Fruit fly (Drosophila melanogaster) whole organism, embryonic: ENCODE data around the gene CG7530.
A peak's percentile ranks its signal among the peaks of the same experiment; 100 is the strongest.

Experiments used
- B-H2 ChIP-seq: fragments of 200-800 bp; sonication (Bioruptor generic); optimal IDR thresholded peaks from 2 replicates; lab custom pipeline; 2018; ENCODE audit warnings: missing biosample characterization, mild to moderate bottlenecking, missing genetic modification characterization
- CG10654 ChIP-seq: fragments of 200-800 bp; sonication (Bioruptor generic); optimal IDR thresholded peaks from 2 replicates; lab custom pipeline; 2016; ENCODE audit warnings: missing biosample characterization, missing genetic modification characterization
- CG11504 ChIP-seq: fragments of 200-800 bp; sonication (Bioruptor generic); optimal IDR thresholded peaks from 3 replicates; lab custom pipeline; 2019; ENCODE audit warnings: missing biosample characterization, mild to moderate bottlenecking, missing genetic modification characterization, moderate library complexity
- CG13123 ChIP-seq: fragments of 200-800 bp; sonication (Bioruptor generic); optimal IDR thresholded peaks from 2 replicates; lab custom pipeline; 2016; ENCODE audit warnings: missing biosample characterization, missing genetic modification characterization
- CG13624 ChIP-seq: fragments of 200-800 bp; sonication (Bioruptor generic); optimal IDR thresholded peaks from 2 replicates; lab custom pipeline; 2016; ENCODE audit warnings: missing biosample characterization, missing genetic modification characterization
- CG15479 ChIP-seq: fragments of 200-800 bp; sonication (Bioruptor generic); optimal IDR thresholded peaks from 3 replicates; lab custom pipeline; 2019; ENCODE audit warnings: missing biosample characterization, mild to moderate bottlenecking, missing genetic modification characterization, moderate library complexity
- CG17186 ChIP-seq: fragments of 200-800 bp; sonication (Bioruptor generic); optimal IDR thresholded peaks from 3 replicates; lab custom pipeline; 2017; ENCODE audit warnings: missing biosample characterization, missing genetic modification reagents, missing genetic modification characterization
- CG17328 ChIP-seq: fragments of 200-800 bp; sonication (Bioruptor generic); IDR thresholded peaks from 2 replicates; pipeline ENCODE4 v1.3.6; 2022; ENCODE audit warnings: missing biosample characterization, missing genetic modification characterization
- CG17361 ChIP-seq: fragments of 200-800 bp; sonication (Bioruptor generic); IDR thresholded peaks from 3 replicates; pipeline ENCODE4 v1.3.6; 2022; ENCODE audit warnings: missing biosample characterization, missing genetic modification characterization
- CG2116 ChIP-seq: fragments of 200-800 bp; sonication (Bioruptor generic); optimal IDR thresholded peaks from 3 replicates; lab custom pipeline; 2018; ENCODE audit warnings: missing biosample characterization, mild to moderate bottlenecking, missing genetic modification characterization
- CG2129 ChIP-seq: fragments of 200-800 bp; sonication (Bioruptor generic); IDR thresholded peaks from 2 replicates; pipeline ENCODE4 v1.3.6; 2022; ENCODE audit warnings: missing biosample characterization, missing genetic modification characterization; ENCODE audit not compliant: partially characterized antibody
- CG32772 ChIP-seq: fragments of 200-800 bp; sonication (Bioruptor generic); IDR thresholded peaks from 2 replicates; pipeline ENCODE4 v1.3.6; 2022; ENCODE audit warnings: missing biosample characterization, missing genetic modification characterization
- CG4282 ChIP-seq: fragments of 200-800 bp; sonication (Bioruptor generic); optimal IDR thresholded peaks from 2 replicates; lab custom pipeline; 2016; ENCODE audit warnings: missing biosample characterization, missing genetic modification characterization
- CG4854 ChIP-seq: fragments of 200-800 bp; sonication (Bioruptor generic); optimal IDR thresholded peaks from 2 replicates; lab custom pipeline; 2016; ENCODE audit warnings: missing biosample characterization, missing genetic modification characterization, inconsistent platforms
- CG5245 ChIP-seq: fragments of 200-800 bp; sonication (Bioruptor generic); optimal IDR thresholded peaks from 3 replicates; lab custom pipeline; 2016; ENCODE audit warnings: missing biosample characterization, missing genetic modification characterization
- CG6765 ChIP-seq: fragments of 200-800 bp; sonication (Bioruptor generic); optimal IDR thresholded peaks from 3 replicates; lab custom pipeline; 2017; ENCODE audit warnings: missing biosample characterization, mild to moderate bottlenecking, missing genetic modification characterization
- CG8281 ChIP-seq: fragments of 200-800 bp; sonication (Bioruptor generic); optimal IDR thresholded peaks from 2 replicates; lab custom pipeline; 2018; ENCODE audit warnings: missing biosample characterization, mild to moderate bottlenecking, missing genetic modification characterization, moderate library complexity
- CG9797 ChIP-seq: fragments of 200-800 bp; sonication (Bioruptor generic); optimal IDR thresholded peaks from 3 replicates; lab custom pipeline; 2018; ENCODE audit warnings: missing biosample characterization, mild to moderate bottlenecking, missing genetic modification characterization
- Dek ChIP-seq: fragments of 200-800 bp; sonication (Bioruptor generic); optimal IDR thresholded peaks from 3 replicates; lab custom pipeline; 2019; ENCODE audit warnings: missing biosample characterization, mild to moderate bottlenecking, missing genetic modification characterization, moderate library complexity
- Dfd ChIP-seq, 2 experiments: fragments of >200 bp; optimal IDR thresholded peaks; 2 replicates each; lab custom pipeline; 2017; ENCODE audit warnings: missing biosample characterization in 2 of 2, missing genetic modification characterization in 2 of 2
- Dll ChIP-seq: fragments of 200-800 bp; sonication (Bioruptor generic); IDR thresholded peaks from 4 replicates; pipeline ENCODE4 v1.3.6; 2022; ENCODE audit warnings: missing biosample characterization, missing genetic modification characterization; ENCODE audit not compliant: partially characterized antibody
- Ets97D ChIP-seq: fragments of 200-800 bp; sonication (Bioruptor generic); optimal IDR thresholded peaks from 3 replicates; lab custom pipeline; 2016; ENCODE audit warnings: missing biosample characterization, missing genetic modification characterization
- Fer1 ChIP-seq: fragments of 200-800 bp; sonication (Bioruptor generic); optimal IDR thresholded peaks from 2 replicates; lab custom pipeline; 2017; ENCODE audit warnings: missing biosample characterization, mild to moderate bottlenecking, missing genetic modification characterization
- HHEX ChIP-seq: fragments of 200-800 bp; sonication (Bioruptor generic); optimal IDR thresholded peaks from 3 replicates; lab custom pipeline; 2017; ENCODE audit warnings: missing biosample characterization, mild to moderate bottlenecking, missing genetic modification characterization, missing genetic modification reagents
- HLH4C ChIP-seq: fragments of 200-800 bp; sonication (Bioruptor generic); IDR thresholded peaks from 3 replicates; pipeline ENCODE4 v1.3.6; 2022; ENCODE audit warnings: missing biosample characterization, missing genetic modification characterization; ENCODE audit not compliant: partially characterized antibody
- HLHmδ ChIP-seq: fragments of 200-800 bp; sonication (Bioruptor generic); optimal IDR thresholded peaks from 2 replicates; lab custom pipeline; 2018; ENCODE audit warnings: missing biosample characterization, mild to moderate bottlenecking, missing genetic modification characterization, moderate library complexity
- Hand ChIP-seq: fragments of 200-800 bp; sonication (Bioruptor generic); optimal IDR thresholded peaks from 2 replicates; lab custom pipeline; 2017; ENCODE audit warnings: mild to moderate bottlenecking, missing biosample characterization, missing genetic modification reagents, missing genetic modification characterization
- Hr39 ChIP-seq: fragments of >200 bp; optimal IDR thresholded peaks from 2 replicates; lab custom pipeline; 2017
- Hr51 ChIP-seq, 2 experiments: fragments of 200-800 bp; sonication (Bioruptor generic); optimal IDR thresholded peaks; 2 replicates in 1 of 2; 3 replicates in 1 of 2; lab custom pipeline; 2016 to 2018; ENCODE audit warnings: missing biosample characterization in 2 of 2, missing genetic modification characterization in 2 of 2, mild to moderate bottlenecking in 1 of 2, moderate library complexity in 1 of 2
- Lim3 ChIP-seq: fragments of 200-800 bp; sonication (Bioruptor generic); IDR thresholded peaks from 2 replicates; pipeline ENCODE4 v1.3.6; 2022; ENCODE audit warnings: missing biosample characterization, missing genetic modification characterization
- MESR4 ChIP-seq: fragments of 200-800 bp; sonication (Bioruptor generic); optimal IDR thresholded peaks from 2 replicates; lab custom pipeline; 2018; ENCODE audit warnings: missing biosample characterization, mild to moderate bottlenecking, missing genetic modification characterization, moderate library complexity
- Med ChIP-seq: fragments of 200-800 bp; sonication (Bioruptor generic); peaks from one replicate; lab custom pipeline; 2016; ENCODE audit warnings: missing biosample characterization, missing genetic modification characterization, mild to moderate bottlenecking, inconsistent platforms, moderate library complexity
- Mrtf ChIP-seq: fragments of 200-800 bp; sonication (Bioruptor generic); IDR thresholded peaks from 3 replicates; pipeline ENCODE4 v1.3.6; 2022; ENCODE audit warnings: missing biosample characterization, missing genetic modification characterization
- Opbp ChIP-seq: fragments of 200-800 bp; sonication (Bioruptor generic); IDR thresholded peaks from 3 replicates; pipeline ENCODE4 v1.3.6; 2022; ENCODE audit warnings: missing biosample characterization, missing genetic modification characterization; ENCODE audit not compliant: partially characterized antibody
- cg ChIP-seq: fragments of 200-800 bp; sonication (Bioruptor generic); optimal IDR thresholded peaks from 3 replicates; lab custom pipeline; 2019; ENCODE audit warnings: missing biosample characterization, mild to moderate bottlenecking, missing genetic modification characterization, moderate library complexity
- ci ChIP-seq: fragments of 200-800 bp; sonication (Bioruptor generic); IDR thresholded peaks from 3 replicates; pipeline ENCODE4 v1.3.6; 2022; ENCODE audit warnings: missing biosample characterization, missing genetic modification characterization
- cwo ChIP-seq: fragments of 200-800 bp; sonication (Bioruptor generic); optimal IDR thresholded peaks from 3 replicates; lab custom pipeline; 2017; ENCODE audit warnings: missing biosample characterization, missing genetic modification characterization, mild to moderate bottlenecking, moderate library complexity, missing genetic modification reagents
- da ChIP-seq: fragments of 200-800 bp; sonication (Bioruptor generic); optimal IDR thresholded peaks from 2 replicates; lab custom pipeline; 2016; ENCODE audit warnings: missing biosample characterization, missing genetic modification characterization
- ewg ChIP-seq: fragments of 200-800 bp; sonication (Bioruptor generic); optimal IDR thresholded peaks from 3 replicates; lab custom pipeline; 2017; ENCODE audit warnings: mild to moderate bottlenecking, missing biosample characterization, missing genetic modification reagents, missing genetic modification characterization
- fd102C ChIP-seq: fragments of 200-800 bp; sonication (Bioruptor generic); optimal IDR thresholded peaks from 2 replicates; lab custom pipeline; 2018; ENCODE audit warnings: missing biosample characterization, mild to moderate bottlenecking, missing genetic modification characterization, moderate library complexity
- gro ChIP-seq: fragments of 200-800 bp; sonication (Bioruptor generic); optimal IDR thresholded peaks from 2 replicates; lab custom pipeline; 2016; ENCODE audit warnings: missing biosample characterization, missing genetic modification characterization
- insv ChIP-seq, 2 experiments: fragments of 200-800 bp; sonication (Bioruptor generic); optimal IDR thresholded peaks; 3 replicates each; lab custom pipeline; 2016 to 2018; ENCODE audit warnings: missing biosample characterization in 2 of 2, missing genetic modification characterization in 2 of 2
- oc ChIP-seq: fragments of 200-800 bp; sonication (Bioruptor generic); optimal IDR thresholded peaks from 2 replicates; lab custom pipeline; 2018; ENCODE audit warnings: missing biosample characterization, mild to moderate bottlenecking, missing genetic modification characterization, moderate library complexity
- otp ChIP-seq: fragments of 200-800 bp; sonication (Bioruptor generic); IDR thresholded peaks from 3 replicates; pipeline ENCODE4, ENCODE4 v1.3.6; 2022; ENCODE audit warnings: missing biosample characterization, missing genetic modification characterization
- pros ChIP-seq: fragments of 200-800 bp; sonication (Bioruptor generic); optimal IDR thresholded peaks from 3 replicates; lab custom pipeline; 2019; ENCODE audit warnings: missing biosample characterization, mild to moderate bottlenecking, missing genetic modification characterization, moderate library complexity
- stwl ChIP-seq: fragments of 200-800 bp; sonication (Bioruptor generic); optimal IDR thresholded peaks from 3 replicates; lab custom pipeline; 2018; ENCODE audit warnings: missing biosample characterization, mild to moderate bottlenecking, missing genetic modification characterization, moderate library complexity
- tna ChIP-seq: fragments of 200-800 bp; sonication (Bioruptor generic); IDR thresholded peaks from 2 replicates; pipeline ENCODE4 v1.3.6; 2022; ENCODE audit warnings: missing biosample characterization, missing genetic modification characterization; ENCODE audit not compliant: partially characterized antibody
- trem ChIP-seq: fragments of 200-800 bp; optimal IDR thresholded peaks from 3 replicates; lab custom pipeline; 2019; ENCODE audit warnings: missing biosample characterization, mild to moderate bottlenecking, missing genetic modification characterization, moderate library complexity
- tup ChIP-seq: fragments of 200-800 bp; sonication (Bioruptor generic); optimal IDR thresholded peaks from 2 replicates; lab custom pipeline; 2016; ENCODE audit warnings: missing biosample characterization, mild to moderate bottlenecking, missing genetic modification characterization, moderate library complexity

The CG7530 gene

DNA sequence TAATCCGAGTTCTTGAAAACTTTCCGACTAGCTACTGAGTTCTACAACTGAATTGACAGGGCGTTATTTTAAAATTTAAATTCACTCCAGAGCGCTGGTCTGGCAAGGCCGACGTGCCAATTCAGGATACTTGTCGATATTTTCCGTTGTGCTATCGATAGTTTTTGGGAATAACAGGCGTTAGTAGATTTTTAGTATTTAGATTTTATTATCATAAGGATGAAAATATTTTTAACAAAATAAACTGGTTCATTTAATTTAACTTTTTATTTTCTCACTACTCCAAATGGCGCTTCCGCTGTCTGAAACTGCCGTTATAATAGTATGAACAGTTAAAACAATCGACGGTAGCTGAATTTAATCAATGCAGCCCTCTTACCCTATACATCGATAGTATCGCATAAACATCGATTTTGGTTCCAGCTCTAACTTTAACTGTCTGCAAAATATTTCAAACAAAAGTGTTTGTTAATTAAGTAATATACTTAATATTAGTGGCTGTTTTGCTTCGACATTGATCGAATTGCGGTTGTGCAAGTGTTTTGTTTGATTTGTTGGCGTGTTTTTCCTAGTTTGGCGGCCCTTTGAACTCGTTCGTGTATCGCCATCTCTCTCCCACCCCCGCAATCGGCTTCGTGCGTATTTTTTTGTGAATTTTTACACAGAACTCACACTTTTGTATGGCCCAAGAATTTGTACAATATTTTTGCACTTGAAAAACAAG, 10.0 kb upstream of the CG7530 start, which contains the start of the genes eff and jvl (continued):
- TF ChIP-seq CG17186 = no peak
- TF ChIP-seq B-H2 = no peak
- peak; percentile 17 for TF ChIP-seq CG13624 (GFP tag; lab: Kevin White, UChicago)
- peak; percentile 99 for TF ChIP-seq Dll (GFP tag; lab: Robert Waterston, UW)
- TF ChIP-seq Ets97D (GFP tag; lab: Kevin White, UChicago) = peak; percentile 40
- peak; percentile 10 to 21 for TF ChIP-seq Hr51 (GFP tag; optimal IDR thresholded peaks at IDR 0.05; lab: Kevin White, UChicago)
- no peak for TF ChIP-seq tup
- peak; percentile 44; the same call in 2 of the 3 replicates for TF ChIP-seq CG17361 (GFP tag; lab: Robert Waterston, UW)
- no peak for TF ChIP-seq oc (tag; lab: Kevin White, UChicago)
- peak; percentile 64 for TF ChIP-seq stwl
- TF ChIP-seq CG5245 (GFP tag; lab: Kevin White, UChicago) = no peak
- TF ChIP-seq CG2116 (GFP tag; lab: Kevin White, UChicago) = peak; percentile 89
- no peak for TF ChIP-seq Hr39 (lab: Kevin White, UChicago)
- peak; percentile 94 for TF ChIP-seq HLH4C (GFP tag; lab: Robert Waterston, UW)
- TF ChIP-seq CG4854 (GFP tag; lab: Kevin White, UChicago) = peak; percentile 62
- TF ChIP-seq CG9797 (GFP tag; lab: Kevin White, UChicago) = peak; percentile 38
- TF ChIP-seq CG13123 (GFP tag; lab: Kevin White, UChicago) = peak; percentile 23
- TF ChIP-seq ewg (GFP tag; lab: Kevin White, UChicago) = no peak
- peak; percentile 7 for TF ChIP-seq CG11504
- no peak for TF ChIP-seq HHEX
- TF ChIP-seq Mrtf (GFP tag; lab: Robert Waterston, UW) = no peak
- TF ChIP-seq Dek (tag; lab: Kevin White, UChicago) = no peak
- TF ChIP-seq pros (GFP tag; lab: Kevin White, UChicago) = no peak
- TF ChIP-seq da = no peak
- TF ChIP-seq CG2129 (GFP tag; lab: Robert Waterston, UW) = peak; percentile 98
- TF ChIP-seq trem = peak; percentile 43
- no peak for TF ChIP-seq CG8281
- no peak for TF ChIP-seq Dfd (GFP tag; optimal IDR thresholded peaks at IDR 0.05; lab: Kevin White, UChicago)
- TF ChIP-seq HLHmδ = no peak
- TF ChIP-seq CG17328 (GFP tag; lab: Robert Waterston, UW) = peak; percentile 43; the same call in 1 of the 2 replicates
- peak; percentile 84 for TF ChIP-seq tna (GFP tag; lab: Robert Waterston, UW)
- no peak for TF ChIP-seq Lim3 (GFP tag; lab: Robert Waterston, UW)
- TF ChIP-seq Fer1 (GFP tag; lab: Kevin White, UChicago) = no peak
- TF ChIP-seq insv (GFP tag; optimal IDR thresholded peaks at IDR 0.05; lab: Kevin White, UChicago) = no peak
- TF ChIP-seq CG10654 (GFP tag; lab: Kevin White, UChicago) = peak; percentile 7
- TF ChIP-seq CG32772 = no peak
- no peak for TF ChIP-seq CG4282 (GFP tag; lab: Kevin White, UChicago)
- TF ChIP-seq CG15479 (GFP tag; lab: Kevin White, UChicago) = no peak
- TF ChIP-seq otp (GFP tag; lab: Robert Waterston, UW) = no peak
- peak; percentile 55 for TF ChIP-seq MESR4 (GFP tag; lab: Kevin White, UChicago)
- no peak for TF ChIP-seq cg (GFP tag; lab: Kevin White, UChicago)
- no peak for TF ChIP-seq Hand (GFP tag; lab: Kevin White, UChicago)
- TF ChIP-seq cwo (GFP tag; lab: Kevin White, UChicago) = no peak
- peak; percentile 87 for TF ChIP-seq Opbp (GFP tag; lab: Robert Waterston, UW)
- no peak for TF ChIP-seq fd102C
- TF ChIP-seq Med (GFP tag; lab: Kevin White, UChicago) = peak; percentile 89
- no peak; the same call in 2 of the 3 replicates for TF ChIP-seq ci (GFP tag; lab: Robert Waterston, UW)
- TF ChIP-seq CG6765 (GFP tag; lab: Kevin White, UChicago) = no peak
- peak; percentile 45 for TF ChIP-seq gro (GFP tag; lab: Kevin White, UChicago)
